Worm (Caenorhabditis elegans): Measurements from ENCODE around the gene ZK795.2.

- no peak for TF ChIP-seq hlh-30 (tag; optimal IDR thresholded peaks at IDR 0.05; ENCODE audit: insufficient read depth)
- TF ChIP-seq F13H6.1 (tag; optimal IDR thresholded peaks at IDR 0.05): no peak
- no peak for TF ChIP-seq ama-1 (optimal IDR thresholded peaks at IDR 0.05)
- TF ChIP-seq pha-2 (tag; optimal IDR thresholded peaks at IDR 0.05): no peak
- TF ChIP-seq pha-4 (tag; optimal IDR thresholded peaks at IDR 0.05): no peak
- no peak for TF ChIP-seq unc-55 (GFP tag; optimal IDR thresholded peaks at IDR 0.05)
- TF ChIP-seq Y22D7AL.16 (tag; optimal IDR thresholded peaks at IDR 0.05): no peak
- TF ChIP-seq ahr-1 (tag; optimal IDR thresholded peaks at IDR 0.05): no peak
- no peak for TF ChIP-seq dmd-4 (tag; optimal IDR thresholded peaks at IDR 0.05; ENCODE audit: borderline replicate concordance)
- TF ChIP-seq elt-4 (tag; optimal IDR thresholded peaks at IDR 0.05): no peak
Measured at ce11 chrIV:12558925-12559450, at the start of gene ZK795.2, which contains the start of gene ZK795.3.
